Fruit fly (Drosophila melanogaster): ENCODE data around the gene CG43638.

CG43638 gene

dm6 chr3L:12063442-12064080 is 19.2 kb downstream of the CG43638 start:
- TF ChIP-seq CTCF (optimal IDR thresholded peaks at IDR 0.05) = no peak
- TF ChIP-seq CG8478 (optimal IDR thresholded peaks at IDR 0.05) = no peak

- TF ChIP-seq CG8478 (optimal IDR thresholded peaks at IDR 0.05) (no peak), CTCF (optimal IDR thresholded peaks at IDR 0.05) (no peak)
Measured at dm6 chr3L:12064759-12065158, 20.4 kb downstream of the CG43638 start, which contains the start of gene rols. rols (minus strand) TSS chr3L:12064859.

dm6 chr3L:12066699-12067287 is 22.4 kb downstream of the CG43638 start:
- TF ChIP-seq CG8478 (optimal IDR thresholded peaks at IDR 0.05) = no peak
- TF ChIP-seq CTCF (optimal IDR thresholded peaks at IDR 0.05) = peak; percentile 94 to 95

dm6 chr3L:12072388-12072787 is 28.0 kb downstream of the CG43638 start:
- no peak for TF ChIP-seq CG8478 (optimal IDR thresholded peaks at IDR 0.05)
- TF ChIP-seq CTCF (optimal IDR thresholded peaks at IDR 0.05) = no peak

dm6 chr3L:12073076-12073475 is 28.7 kb downstream of the CG43638 start:
- TF ChIP-seq CG8478 (optimal IDR thresholded peaks at IDR 0.05) (no peak), CTCF (optimal IDR thresholded peaks at IDR 0.05) (no peak)

dm6 chr3L:12073861-12074633 is 29.7 kb downstream of the CG43638 start:
- TF ChIP-seq CTCF (optimal IDR thresholded peaks at IDR 0.05) (no peak), CG8478 (optimal IDR thresholded peaks at IDR 0.05) (no peak)

- TF ChIP-seq CG8478 (optimal IDR thresholded peaks at IDR 0.05) (no peak), CTCF (optimal IDR thresholded peaks at IDR 0.05) (no peak)
Measured at dm6 chr3L:12074952-12075351, 30.6 kb downstream of the CG43638 start.

- TF ChIP-seq CTCF (optimal IDR thresholded peaks at IDR 0.05) = no peak
- no peak for TF ChIP-seq CG8478 (optimal IDR thresholded peaks at IDR 0.05)
Measured at dm6 chr3L:12076312-12076711, 31.9 kb downstream of the CG43638 start.

- TF ChIP-seq CG8478 (optimal IDR thresholded peaks at IDR 0.05) (no peak), CTCF (optimal IDR thresholded peaks at IDR 0.05) (no peak)
Measured at dm6 chr3L:12077348-12077747, 33.0 kb downstream of the CG43638 start.

- TF ChIP-seq CG8478 (optimal IDR thresholded peaks at IDR 0.05) (no peak), CTCF (optimal IDR thresholded peaks at IDR 0.05) (no peak)
Measured at dm6 chr3L:12077953-12078352, 33.6 kb downstream of the CG43638 start.

- no peak for TF ChIP-seq CTCF (optimal IDR thresholded peaks at IDR 0.05)
- no peak for TF ChIP-seq CG8478 (optimal IDR thresholded peaks at IDR 0.05)
Measured at dm6 chr3L:12078551-12079318, 34.4 kb downstream of the CG43638 start.

- TF ChIP-seq CG8478 (optimal IDR thresholded peaks at IDR 0.05) (no peak), CTCF (optimal IDR thresholded peaks at IDR 0.05) (no peak)
Measured at dm6 chr3L:12079319-12079933, 35.0 kb downstream of the CG43638 start.

dm6 chr3L:12080423-12080822 is 36.0 kb downstream of the CG43638 start:
- TF ChIP-seq CG8478 (optimal IDR thresholded peaks at IDR 0.05) = no peak
- no peak for TF ChIP-seq CTCF (optimal IDR thresholded peaks at IDR 0.05)

- TF ChIP-seq CG8478 (optimal IDR thresholded peaks at IDR 0.05) (no peak), CTCF (optimal IDR thresholded peaks at IDR 0.05) (no peak)
Measured at dm6 chr3L:12081679-12082520, 37.5 kb downstream of the CG43638 start, which contains the start of gene Sema5c. Sema5c (minus strand) TSS chr3L:12081830.
